Worm (Caenorhabditis elegans) whole organism, L4/young adult: Measurements from ENCODE around the gene emg-1.

Experiments
- W03F9.2 ChIP-seq: fragments of 150-350 bp; optimal IDR thresholded peaks from 2 replicates; lab custom pipeline; 2014; ENCODE audit warnings: missing biosample characterization, missing genetic modification characterization
- him-1 ChIP-seq: sonication (generic microtip); optimal IDR thresholded peaks from 2 replicates; lab custom pipeline; 2016; ENCODE audit warnings: missing genotype, missing genetic modification reagents, missing genetic modification characterization, missing compliant biosample characterization

DNA sequence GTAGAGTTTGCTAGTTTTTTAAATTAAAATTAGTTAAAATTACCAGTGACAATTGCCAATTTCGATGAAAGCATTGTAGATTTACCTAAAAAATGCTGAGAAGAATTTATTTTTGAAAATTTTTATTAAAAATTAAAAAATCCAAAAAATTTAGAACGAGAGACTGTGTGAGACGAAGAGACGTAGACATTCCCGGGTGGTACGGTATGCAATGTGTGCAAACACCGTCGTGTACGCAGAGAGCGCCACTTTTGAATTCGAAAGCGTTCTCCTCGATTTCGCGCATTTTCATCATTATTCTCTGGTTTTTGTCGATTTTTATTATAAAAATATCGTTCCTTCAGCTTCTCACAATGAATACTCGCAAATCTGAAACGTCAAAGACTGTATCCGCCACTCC lies 6.5 kb upstream of the emg-1 start, which contains the start of the genes dhs-11 and orc-1:
- TF ChIP-seq him-1 (tag; lab: Kevin White, UChicago) (no peak), W03F9.2 (tag; lab: Kevin White, UChicago) (peak; percentile 70)
